Fruit fly (Drosophila melanogaster) whole organism, adult: ENCODE measurements around the gene CG11263.

Experiments
- CG7045 ChIP-seq: fragments of 200-800 bp; sonication (Bioruptor generic); optimal IDR thresholded peaks from 2 replicates; lab custom pipeline; 2017; ENCODE audit warnings: missing biosample characterization, mild to moderate bottlenecking, missing genetic modification characterization
- Clk ChIP-seq: fragments of 200-800 bp; sonication (Bioruptor generic); optimal IDR thresholded peaks from 2 replicates; lab custom pipeline; 2017; ENCODE audit warnings: missing biosample characterization, missing genetic modification characterization
- Hr96 ChIP-seq: fragments of 200-800 bp; sonication (Bioruptor generic); optimal IDR thresholded peaks from 2 replicates; lab custom pipeline; 2016; ENCODE audit warnings: missing biosample characterization, missing genetic modification characterization
- bab1 ChIP-seq: fragments of 200-800 bp; sonication (Bioruptor generic); optimal IDR thresholded peaks from 3 replicates; lab custom pipeline; 2019; ENCODE audit warnings: missing biosample characterization, mild to moderate bottlenecking, missing genetic modification characterization, moderate library complexity
- cic ChIP-seq: fragments of 200-800 bp; sonication (Bioruptor generic); optimal IDR thresholded peaks from 2 replicates; lab custom pipeline; 2017; ENCODE audit warnings: missing biosample characterization, mild to moderate bottlenecking, missing genetic modification characterization, moderate library complexity
- kay ChIP-seq: fragments of 200-800 bp; sonication (Bioruptor generic); peaks from one replicate; lab custom pipeline; 2016; ENCODE audit warnings: missing biosample characterization, missing genetic modification characterization, borderline replicate concordance
- pad ChIP-seq: fragments of 200-800 bp; sonication (Bioruptor generic); optimal IDR thresholded peaks from 3 replicates; lab custom pipeline; 2017; ENCODE audit warnings: missing biosample characterization, missing genetic modification characterization, mild to moderate bottlenecking, moderate library complexity, missing genetic modification reagents
- tj ChIP-seq: fragments of 200-800 bp; sonication (Bioruptor generic); optimal IDR thresholded peaks from 3 replicates; lab custom pipeline; 2017; ENCODE audit warnings: missing biosample characterization, mild to moderate bottlenecking, missing genetic modification characterization, moderate library complexity

- TF ChIP-seq CG7045 (no peak), kay (GFP tag; lab: Kevin White, UChicago) (no peak), Clk (GFP tag; lab: Kevin White, UChicago) (no peak), tj (GFP tag; lab: Kevin White, UChicago) (no peak), cic (no peak), Hr96 (GFP tag; lab: Kevin White, UChicago) (no peak), bab1 (GFP tag; lab: Kevin White, UChicago) (no peak), pad (GFP tag; lab: Kevin White, UChicago) (no peak)
Measured at dm6 chr3L:13027333-13027732, 20.7 kb downstream of the CG11263 start.
